Worm (Caenorhabditis elegans): ENCODE data around the gene cdc-48.1.

cdc-48.1 gene

ce11 chrII:10548778-10549671, 14.2 kb downstream of the cdc-48.1 start (continued):
- TF ChIP-seq ama-1 (optimal IDR thresholded peaks at IDR 0.05) (peak; percentile 95), sma-9 (GFP tag; optimal IDR thresholded peaks at IDR 0.05) (peak; percentile 88), sma-9 (tag; optimal IDR thresholded peaks at IDR 0.05) (no peak), gmeb-1 (tag; optimal IDR thresholded peaks at IDR 0.05) (peak; percentile 64), nhr-12 (tag; optimal IDR thresholded peaks at IDR 0.05) (no peak), nhr-21 (tag; optimal IDR thresholded peaks at IDR 0.05) (peak; percentile 66), mbf-1 (tag; optimal IDR thresholded peaks at IDR 0.05) (no peak), lsy-2 (tag; optimal IDR thresholded peaks at IDR 0.05) (peak; percentile 70 to 85), mab-5 (tag; optimal IDR thresholded peaks at IDR 0.05) (peak; percentile 82), Y55F3AM.14 (GFP tag; optimal IDR thresholded peaks at IDR 0.05) (peak; percentile 57), lin-39 (tag; optimal IDR thresholded peaks at IDR 0.05) (no peak), nhr-10 (tag; optimal IDR thresholded peaks at IDR 0.05) (no peak), R02D3.7 (tag; optimal IDR thresholded peaks at IDR 0.05) (no peak), nhr-77 (tag; optimal IDR thresholded peaks at IDR 0.05) (no peak), alr-1 (tag; optimal IDR thresholded peaks at IDR 0.05) (no peak), C34F6.9 (tag; optimal IDR thresholded peaks at IDR 0.05) (peak; percentile 90), F13H6.1 (tag; optimal IDR thresholded peaks at IDR 0.05) (peak; percentile 89), lin-13 (GFP tag; optimal IDR thresholded peaks at IDR 0.05) (peak; percentile 86), zag-1 (tag; optimal IDR thresholded peaks at IDR 0.05) (peak; percentile 88), dmd-4 (tag; optimal IDR thresholded peaks at IDR 0.05) (no peak), elt-3 (tag; optimal IDR thresholded peaks at IDR 0.05) (no peak), ceh-82 (tag; optimal IDR thresholded peaks at IDR 0.05) (peak; percentile 56), unc-39 (tag; optimal IDR thresholded peaks at IDR 0.05) (no peak), nhr-129 (tag; optimal IDR thresholded peaks at IDR 0.05) (peak; percentile 92), nhr-237 (tag; optimal IDR thresholded peaks at IDR 0.05) (no peak), ztf-1 (GFP tag; conservative IDR thresholded peaks at IDR 0.05) (no peak)

DNA sequence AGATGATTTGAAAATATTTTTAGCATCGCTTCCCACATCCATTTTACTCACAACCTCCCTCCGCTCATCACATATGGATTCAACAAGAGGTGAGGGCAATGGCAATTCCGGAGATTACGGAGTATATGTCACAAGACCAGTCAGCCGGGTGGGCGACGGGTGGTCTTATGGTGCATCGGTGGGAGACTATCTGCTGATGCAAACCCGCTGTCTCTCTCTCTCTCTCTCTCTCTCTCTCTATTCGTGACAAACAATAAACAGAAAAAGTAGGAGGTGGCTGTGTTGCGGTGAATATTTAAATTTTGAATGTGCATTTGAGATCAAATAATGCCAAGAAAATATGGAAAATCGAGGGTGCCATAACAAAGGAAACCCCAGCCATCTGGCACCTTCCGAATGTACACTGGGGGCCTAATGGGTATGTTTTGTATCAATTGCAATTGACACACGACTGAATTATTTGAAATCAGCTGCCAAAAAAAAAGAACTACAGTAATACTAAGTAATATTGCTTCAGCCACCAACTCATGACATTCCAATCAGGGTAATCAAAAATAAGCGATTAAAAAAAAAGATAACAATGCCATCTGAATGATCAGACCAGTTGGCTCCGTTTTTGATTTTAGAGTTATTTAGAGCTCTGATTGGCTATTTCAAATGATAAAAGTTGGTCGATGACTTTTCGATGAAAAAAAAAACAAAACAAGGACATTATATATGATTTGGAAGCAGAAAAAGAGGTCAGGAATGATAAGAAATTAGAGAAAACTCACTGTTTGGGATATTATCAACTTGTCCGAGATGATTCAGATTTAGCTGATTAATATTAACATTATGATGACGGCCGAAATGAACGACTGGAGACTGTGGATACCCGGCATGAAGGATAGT, 15.2 kb downstream of the cdc-48.1 start:
- TF ChIP-seq lin-39 (tag; optimal IDR thresholded peaks at IDR 0.05) = no peak
- TF ChIP-seq fos-1 (tag; optimal IDR thresholded peaks at IDR 0.05) = no peak
- no peak for TF ChIP-seq nhr-10 (tag; optimal IDR thresholded peaks at IDR 0.05)
- TF ChIP-seq nhr-25 (tag; optimal IDR thresholded peaks at IDR 0.05) = no peak
- TF ChIP-seq ztf-11 (tag; optimal IDR thresholded peaks at IDR 0.05) = no peak
- TF ChIP-seq mbf-1 (tag; optimal IDR thresholded peaks at IDR 0.05) = no peak
- TF ChIP-seq unc-55 (GFP tag; optimal IDR thresholded peaks at IDR 0.05) = peak; percentile 6
- no peak for TF ChIP-seq mdl-1 (tag; optimal IDR thresholded peaks at IDR 0.05)
- no peak for TF ChIP-seq ztf-4 (tag; optimal IDR thresholded peaks at IDR 0.05)
- no peak for TF ChIP-seq ztf-1 (GFP tag; conservative IDR thresholded peaks at IDR 0.05)
- peak; percentile 16 for TF ChIP-seq sma-9 (GFP tag; optimal IDR thresholded peaks at IDR 0.05)
- TF ChIP-seq sma-9 (tag; optimal IDR thresholded peaks at IDR 0.05) = no peak
- peak; percentile 12 for TF ChIP-seq gmeb-1 (tag; optimal IDR thresholded peaks at IDR 0.05)
- no peak for TF ChIP-seq ceh-16 (tag; optimal IDR thresholded peaks at IDR 0.05)
- no peak for TF ChIP-seq crh-2 (tag; optimal IDR thresholded peaks at IDR 0.05)
- TF ChIP-seq sem-4 (tag; optimal IDR thresholded peaks at IDR 0.05) = no peak
- peak; percentile 7 for TF ChIP-seq C34F6.9 (tag; optimal IDR thresholded peaks at IDR 0.05)
- TF ChIP-seq nhr-129 (tag; optimal IDR thresholded peaks at IDR 0.05) = peak; percentile 79
- TF ChIP-seq nhr-6 (tag; optimal IDR thresholded peaks at IDR 0.05) = no peak
- TF ChIP-seq nhr-237 (tag; optimal IDR thresholded peaks at IDR 0.05) = no peak
- no peak for TF ChIP-seq lin-13 (GFP tag; optimal IDR thresholded peaks at IDR 0.05)
- no peak for TF ChIP-seq nhr-12 (tag; optimal IDR thresholded peaks at IDR 0.05)
- TF ChIP-seq F13H6.1 (tag; optimal IDR thresholded peaks at IDR 0.05) = no peak
- peak; percentile 86 for TF ChIP-seq ama-1 (optimal IDR thresholded peaks at IDR 0.05)
- TF ChIP-seq nhr-77 (tag; optimal IDR thresholded peaks at IDR 0.05) = no peak
- peak; percentile 23 for TF ChIP-seq lin-11 (tag; optimal IDR thresholded peaks at IDR 0.05)

ce11 chrII:10547311-10547710, 15.9 kb downstream of the cdc-48.1 start:
- TF ChIP-seq lin-11 (tag; optimal IDR thresholded peaks at IDR 0.05) = no peak
- TF ChIP-seq nhr-129 (tag; optimal IDR thresholded peaks at IDR 0.05) = peak; percentile 0

Data from whole organism, L2 larva.